Fruit fly (Drosophila melanogaster) whole organism, embryonic: ENCODE data around the gene cic.

Experiments
- Antp ChIP-seq: fragments of 200-800 bp; sonication (Bioruptor generic); optimal IDR thresholded peaks from 3 replicates; lab custom pipeline; 2016; ENCODE audit warnings: missing biosample characterization, missing genetic modification characterization
- Atf3 ChIP-seq: fragments of 200-800 bp; sonication (Bioruptor generic); optimal IDR thresholded peaks from 3 replicates; lab custom pipeline; 2016; ENCODE audit warnings: missing biosample characterization, missing genetic modification characterization
- B-H2 ChIP-seq: fragments of 200-800 bp; sonication (Bioruptor generic); optimal IDR thresholded peaks from 2 replicates; lab custom pipeline; 2018; ENCODE audit warnings: missing biosample characterization, mild to moderate bottlenecking, missing genetic modification characterization
- CG10267 ChIP-seq: fragments of 200-800 bp; sonication (Bioruptor generic); optimal IDR thresholded peaks from 2 replicates; lab custom pipeline; 2018; ENCODE audit warnings: missing biosample characterization, mild to moderate bottlenecking, missing genetic modification characterization, moderate library complexity
- CG11695 ChIP-seq: fragments of 200-800 bp; sonication (Bioruptor generic); IDR thresholded peaks from 3 replicates; pipeline ENCODE4 v1.3.6; 2022; ENCODE audit warnings: missing biosample characterization, missing genetic modification characterization
- CG11696 ChIP-seq: fragments of 200-800 bp; sonication (Bioruptor generic); IDR thresholded peaks from 2 replicates; pipeline ENCODE4 v1.3.6; 2022; ENCODE audit warnings: missing biosample characterization, missing genetic modification characterization
- CG12942 ChIP-seq: fragments of 200-800 bp; sonication (Bioruptor generic); optimal IDR thresholded peaks from 3 replicates; lab custom pipeline; 2016; ENCODE audit warnings: missing biosample characterization, missing genetic modification characterization
- CG14710 ChIP-seq: fragments of 200-800 bp; sonication (Bioruptor generic); optimal IDR thresholded peaks from 3 replicates; lab custom pipeline; 2019; ENCODE audit warnings: missing biosample characterization, mild to moderate bottlenecking, missing genetic modification characterization, moderate library complexity
- CG16813 ChIP-seq: fragments of 200-800 bp; sonication (Bioruptor generic); IDR thresholded peaks from 3 replicates; pipeline ENCODE4 v1.3.6; 2022; ENCODE audit warnings: missing biosample characterization, missing genetic modification characterization; ENCODE audit not compliant: partially characterized antibody
- CG16815 ChIP-seq: fragments of 200-800 bp; sonication (Bioruptor generic); optimal IDR thresholded peaks from 3 replicates; lab custom pipeline; 2017; ENCODE audit warnings: missing biosample characterization, mild to moderate bottlenecking, missing genetic modification characterization
- CG2199 ChIP-seq: fragments of 200-800 bp; sonication (Bioruptor generic); IDR thresholded peaks from 3 replicates; pipeline ENCODE4 v1.3.6; 2022; ENCODE audit warnings: missing biosample characterization, missing genetic modification characterization
- CG2202 ChIP-seq: fragments of 200-800 bp; sonication (Bioruptor generic); optimal IDR thresholded peaks from 2 replicates; lab custom pipeline; 2018; ENCODE audit warnings: missing biosample characterization, mild to moderate bottlenecking, missing genetic modification characterization
- CG30431 ChIP-seq: fragments of 200-800 bp; sonication (Bioruptor generic); optimal IDR thresholded peaks from 2 replicates; lab custom pipeline; 2017; ENCODE audit warnings: missing biosample characterization, missing genetic modification characterization
- CG31224 ChIP-seq: fragments of 200-800 bp; sonication (Bioruptor generic); IDR thresholded peaks from 2 replicates; pipeline ENCODE4 v1.3.6; 2022; ENCODE audit warnings: missing biosample characterization, missing genetic modification characterization
- CG3163 ChIP-seq: fragments of 200-800 bp; sonication (Bioruptor generic); optimal IDR thresholded peaks from 3 replicates; lab custom pipeline; 2016; ENCODE audit warnings: missing biosample characterization, missing genetic modification characterization
- CG33557 ChIP-seq: fragments of 200-800 bp; sonication (Bioruptor generic); optimal IDR thresholded peaks from 2 replicates; lab custom pipeline; 2019; ENCODE audit warnings: missing biosample characterization, mild to moderate bottlenecking, missing genetic modification characterization, moderate library complexity
- CG3838 ChIP-seq: fragments of 200-800 bp; sonication (Bioruptor generic); optimal IDR thresholded peaks from 3 replicates; lab custom pipeline; 2016; ENCODE audit warnings: missing biosample characterization, missing genetic modification characterization
- CG6175 ChIP-seq: fragments of 200-800 bp; sonication (Bioruptor generic); IDR thresholded peaks from 3 replicates; pipeline ENCODE4 v1.3.6; 2022; ENCODE audit warnings: missing biosample characterization, missing genetic modification characterization
- CG6272 ChIP-seq: fragments of 200-800 bp; sonication (Bioruptor generic); IDR thresholded peaks from 2 replicates; pipeline ENCODE4 v1.3.6; 2022; ENCODE audit warnings: missing biosample characterization, missing genetic modification characterization
- CG7556 ChIP-seq: fragments of 200-800 bp; sonication (Bioruptor generic); optimal IDR thresholded peaks from 2 replicates; lab custom pipeline; 2017; ENCODE audit warnings: missing biosample characterization, mild to moderate bottlenecking, missing genetic modification characterization
- CG7745 ChIP-seq: fragments of 200-800 bp; sonication (Bioruptor generic); optimal IDR thresholded peaks from 2 replicates; lab custom pipeline; 2018; ENCODE audit warnings: missing biosample characterization, mild to moderate bottlenecking, missing genetic modification characterization, moderate library complexity
- Dfd ChIP-seq, 2 experiments: fragments of >200 bp; optimal IDR thresholded peaks; 2 replicates each; lab custom pipeline; 2017; ENCODE audit warnings: missing biosample characterization in 2 of 2, missing genetic modification characterization in 2 of 2
- Ets65A ChIP-seq: fragments of 200-800 bp; sonication (Bioruptor generic); peaks from one replicate; lab custom pipeline; 2016; ENCODE audit warnings: missing biosample characterization, missing genetic modification characterization
- Ets97D ChIP-seq: fragments of 200-800 bp; sonication (Bioruptor generic); optimal IDR thresholded peaks from 3 replicates; lab custom pipeline; 2016; ENCODE audit warnings: missing biosample characterization, missing genetic modification characterization
- GATAe ChIP-seq: fragments of 200-800 bp; sonication (Bioruptor generic); conservative IDR thresholded peaks from 2 replicates; pipeline ENCODE4 v1.3.6; 2022; ENCODE audit warnings: missing biosample characterization, missing genetic modification characterization
- Hand ChIP-seq: fragments of 200-800 bp; sonication (Bioruptor generic); optimal IDR thresholded peaks from 2 replicates; lab custom pipeline; 2017; ENCODE audit warnings: mild to moderate bottlenecking, missing biosample characterization, missing genetic modification reagents, missing genetic modification characterization
- Kr ChIP-seq: fragments of 200-800 bp; sonication (Bioruptor generic); optimal IDR thresholded peaks from 2 replicates; lab custom pipeline; 2017; ENCODE audit warnings: missing biosample characterization, mild to moderate bottlenecking, missing genetic modification characterization
- Max ChIP-seq: fragments of 200-800 bp; sonication (Bioruptor generic); optimal IDR thresholded peaks from 2 replicates; lab custom pipeline; 2016; ENCODE audit warnings: missing biosample characterization, mild to moderate bottlenecking, missing genetic modification characterization
- Mes4 ChIP-seq: fragments of 200-800 bp; sonication (Bioruptor generic); optimal IDR thresholded peaks from 2 replicates; lab custom pipeline; 2016; ENCODE audit warnings: missing biosample characterization, missing genetic modification characterization
- Ptx1 ChIP-seq: fragments of 200-800 bp; sonication (Bioruptor generic); IDR thresholded peaks from 2 replicates; pipeline ENCODE4 v1.3.6; 2022; ENCODE audit warnings: missing biosample characterization, missing genetic modification characterization
- Ravus ChIP-seq: fragments of 200-800 bp; sonication (Bioruptor generic); IDR thresholded peaks from 2 replicates; pipeline ENCODE4 v1.3.6; 2022; ENCODE audit warnings: missing biosample characterization, missing genetic modification characterization
- Trl ChIP-seq, 3 experiments: fragments of >200 bp in 2 of 3; fragments of 200-800 bp in 1 of 3; sonication (Bioruptor generic) in 1 of 3; optimal IDR thresholded peaks; 2 replicates in 1 of 3; 3 replicates in 2 of 3; lab custom pipeline; 2016 to 2017; ENCODE audit warnings: missing biosample characterization in 1 of 3, missing genetic modification characterization in 1 of 3
- Usf ChIP-seq: fragments of 200-800 bp; sonication (Bioruptor generic); optimal IDR thresholded peaks from 2 replicates; lab custom pipeline; 2017; ENCODE audit warnings: missing genotype, missing biosample characterization, missing genetic modification characterization
- Vsx1 ChIP-seq: fragments of 200-800 bp; sonication (Bioruptor generic); optimal IDR thresholded peaks from 2 replicates; lab custom pipeline; 2017; ENCODE audit warnings: missing biosample characterization, mild to moderate bottlenecking, missing genetic modification characterization, missing genetic modification reagents
- al ChIP-seq: fragments of 200-800 bp; sonication (Bioruptor generic); IDR thresholded peaks from 2 replicates; pipeline ENCODE4 v1.3.6; 2022; ENCODE audit warnings: missing biosample characterization, missing genetic modification characterization
- cwo ChIP-seq: fragments of 200-800 bp; sonication (Bioruptor generic); optimal IDR thresholded peaks from 3 replicates; lab custom pipeline; 2017; ENCODE audit warnings: missing biosample characterization, missing genetic modification characterization, mild to moderate bottlenecking, moderate library complexity, missing genetic modification reagents
- dmrt11E ChIP-seq: fragments of 200-800 bp; sonication (Bioruptor generic); optimal IDR thresholded peaks from 3 replicates; lab custom pipeline; 2018; ENCODE audit warnings: missing biosample characterization, mild to moderate bottlenecking, missing genetic modification characterization, moderate library complexity
- en ChIP-seq: fragments of 200-800 bp; sonication (Bioruptor generic); optimal IDR thresholded peaks from 2 replicates; lab custom pipeline; 2016; ENCODE audit warnings: missing biosample characterization, missing genetic modification characterization
- gfzf ChIP-seq: fragments of 200-800 bp; sonication (Bioruptor generic); optimal IDR thresholded peaks from 2 replicates; lab custom pipeline; 2016; ENCODE audit warnings: missing biosample characterization, mild to moderate bottlenecking, missing genetic modification characterization, moderate library complexity
- lab ChIP-seq: fragments of 200-800 bp; sonication (Bioruptor generic); optimal IDR thresholded peaks from 3 replicates; lab custom pipeline; 2017; ENCODE audit warnings: missing biosample characterization, missing genetic modification characterization, mild to moderate bottlenecking, moderate library complexity, missing genetic modification reagents
- mld ChIP-seq: fragments of 200-800 bp; sonication (Bioruptor generic); IDR thresholded peaks from 3 replicates; pipeline ENCODE4 v1.3.6; 2022; ENCODE audit warnings: missing biosample characterization, missing genetic modification characterization; ENCODE audit not compliant: partially characterized antibody
- repo ChIP-seq: fragments of 200-800 bp; sonication (Bioruptor generic); optimal IDR thresholded peaks from 2 replicates; lab custom pipeline; 2016; ENCODE audit warnings: missing biosample characterization, missing genetic modification characterization
- sens-2 ChIP-seq: fragments of 200-800 bp; sonication (Bioruptor generic); IDR thresholded peaks from 2 replicates; pipeline ENCODE4 v1.3.6; 2022; ENCODE audit warnings: missing biosample characterization, missing genetic modification characterization
- sr ChIP-seq: fragments of 200-800 bp; sonication (Bioruptor generic); IDR thresholded peaks from 3 replicates; pipeline ENCODE4 v1.3.6; 2022; ENCODE audit warnings: missing biosample characterization, missing genetic modification characterization
- tin ChIP-seq: fragments of 200-800 bp; sonication (Bioruptor generic); optimal IDR thresholded peaks from 3 replicates; lab custom pipeline; 2016; ENCODE audit warnings: missing biosample characterization, missing genetic modification characterization
- toy ChIP-seq: fragments of 200-800 bp; sonication (Bioruptor generic); IDR thresholded peaks from 2 replicates; pipeline ENCODE4 v1.3.6; 2022; ENCODE audit warnings: missing biosample characterization, missing genetic modification characterization
- unpg ChIP-seq: fragments of 200-800 bp; sonication (Bioruptor generic); optimal IDR thresholded peaks from 3 replicates; lab custom pipeline; 2018; ENCODE audit warnings: missing biosample characterization, mild to moderate bottlenecking, missing genetic modification characterization, moderate library complexity
- vnd ChIP-seq: fragments of 200-800 bp; sonication (Bioruptor generic); IDR thresholded peaks from 3 replicates; pipeline ENCODE4 v1.3.6; 2022; ENCODE audit warnings: missing biosample characterization, missing genetic modification characterization; ENCODE audit not compliant: partially characterized antibody
- z ChIP-seq: fragments of 200-800 bp; sonication (Bioruptor generic); IDR thresholded peaks from 3 replicates; pipeline ENCODE4 v1.3.6; 2022; ENCODE audit warnings: missing biosample characterization, missing genetic modification characterization

The cic gene

dm6 chr3R:20292030-20292879, 39.7 kb downstream of the cic start (continued):
- TF ChIP-seq lab (GFP tag; lab: Kevin White, UChicago) (no peak), Hand (GFP tag; lab: Kevin White, UChicago) (no peak), CG11695 (GFP tag; lab: Robert Waterston, UW) (no peak), CG14710 (tag; lab: Kevin White, UChicago) (peak; percentile 81), CG12942 (GFP tag; lab: Kevin White, UChicago) (peak; percentile 3), CG6272 (GFP tag; lab: Robert Waterston, UW) (no peak), Ets65A (GFP tag; lab: Kevin White, UChicago) (peak; percentile 55), Mes4 (peak; percentile 31), unpg (no peak), CG3838 (GFP tag; lab: Kevin White, UChicago) (no peak), CG7745 (tag; lab: Kevin White, UChicago) (no peak), vnd (GFP tag; lab: Robert Waterston, UW) (no peak), Vsx1 (no peak), tin (peak; percentile 64), GATAe (no peak), CG31224 (GFP tag; lab: Robert Waterston, UW) (0 out of 2 replicates have a peak, but pooled peaks have one; percentile 6), Trl (optimal IDR thresholded peaks at IDR 0.05; lab: Kevin White, UChicago) (peak in 1 of 2 experiments; percentile 25), Trl (GFP tag; optimal IDR thresholded peaks at IDR 0.05; lab: Kevin White, UChicago) (no peak), CG2202 (tag; lab: Kevin White, UChicago) (peak; percentile 57), CG30431 (peak; percentile 40), CG11696 (GFP tag; lab: Robert Waterston, UW) (no peak), B-H2 (no peak), toy (no peak), Ravus (GFP tag; lab: Robert Waterston, UW) (no peak), gfzf (GFP tag; lab: Kevin White, UChicago) (no peak), repo (GFP tag; lab: Kevin White, UChicago) (peak; percentile 14), Ets97D (GFP tag; lab: Kevin White, UChicago) (no peak), CG2199 (no peak), Ptx1 (no peak; the same call in 1 of the 2 replicates), Atf3 (GFP tag; lab: Kevin White, UChicago) (peak; percentile 51), cwo (GFP tag; lab: Kevin White, UChicago) (no peak), sr (GFP tag; lab: Robert Waterston, UW) (0 out of 3 replicates have a peak, but pooled peaks have one; percentile 2), CG7556 (GFP tag; lab: Kevin White, UChicago) (peak; percentile 85), en (GFP tag; lab: Kevin White, UChicago) (no peak), CG3163 (GFP tag; lab: Kevin White, UChicago) (no peak), Antp (GFP tag; lab: Kevin White, UChicago) (peak; percentile 58), z (GFP tag; lab: Robert Waterston, UW) (no peak), CG16813 (GFP tag; lab: Robert Waterston, UW) (no peak), Max (GFP tag; lab: Kevin White, UChicago) (peak; percentile 42), sens-2 (0 out of 2 replicates have a peak, but pooled peaks have one; percentile 32), CG33557 (GFP tag; lab: Kevin White, UChicago) (peak; percentile 75), CG10267 (peak; percentile 73), CG6175 (GFP tag; lab: Robert Waterston, UW) (0 out of 3 replicates have a peak, but pooled peaks have one; percentile 36), Kr (GFP tag; lab: Kevin White, UChicago) (peak; percentile 45), al (GFP tag; lab: Robert Waterston, UW) (no peak), CG16815 (GFP tag; lab: Kevin White, UChicago) (peak; percentile 75), dmrt11E (tag; lab: Kevin White, UChicago) (peak; percentile 84), mld (no peak), Dfd (GFP tag; optimal IDR thresholded peaks at IDR 0.05; lab: Kevin White, UChicago) (no peak), Usf (GFP tag; lab: Kevin White, UChicago) (peak; percentile 63)
